Worm (Caenorhabditis elegans): ENCODE data around the gene C06G4.4.
"Not testable (repeated sequence)": the region's sequence is repeated elsewhere in the genome, so short reads cannot be mapped to it uniquely, and the experiment has no call there.

DNA sequence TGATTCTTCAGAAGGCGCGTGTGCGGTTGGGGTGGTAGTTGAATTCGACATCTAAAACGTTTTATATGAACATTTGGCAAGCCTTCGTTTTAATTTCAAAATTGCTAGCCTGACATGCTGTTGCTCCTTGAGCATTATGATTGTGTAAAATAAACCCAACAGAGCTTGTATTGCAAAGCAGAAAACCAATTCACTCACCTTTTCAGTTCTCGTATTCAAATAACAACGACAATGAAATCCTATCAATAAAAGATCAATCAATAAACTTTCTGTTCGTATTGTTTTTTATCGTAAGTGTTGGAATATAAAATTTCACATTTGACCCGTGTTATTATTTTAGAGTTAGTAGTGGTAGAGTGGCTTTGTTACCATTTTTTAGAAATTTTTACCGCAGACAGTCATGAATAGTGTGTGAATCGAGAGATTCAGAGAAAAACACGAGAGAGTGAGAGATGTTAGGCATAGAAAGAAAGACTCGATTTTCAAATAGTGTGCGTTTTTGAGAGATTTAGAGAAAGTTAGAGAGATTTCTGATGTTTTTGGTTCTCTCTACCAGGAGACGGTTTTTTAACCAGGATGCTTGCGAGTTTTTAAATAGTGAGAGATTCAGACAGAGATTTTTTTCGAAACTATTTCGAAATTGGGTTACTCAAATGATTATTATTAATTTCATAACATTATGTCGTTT is 18.5 kb downstream of the C06G4.4 start, which contains the start of gene F54H12.10:
- TF ChIP-seq tab-1 (GFP tag; IDR thresholded peaks at IDR 0.05); cog-1 (tag; optimal IDR thresholded peaks at IDR 0.05); klf-2 (GFP tag; conservative IDR thresholded peaks at IDR 0.05); T22C8.4 (GFP tag; IDR thresholded peaks at IDR 0.05); flt-1 (GFP tag; IDR thresholded peaks at IDR 0.05); med-1 (GFP tag; optimal IDR thresholded peaks at IDR 0.05; ENCODE audit: insufficient read depth); ztf-23 (GFP tag; IDR thresholded peaks at IDR 0.05); ref-1 (GFP tag; conservative IDR thresholded peaks at IDR 0.05): not testable (repeated sequence)

Data from whole organism, midembryonic.